Fruit fly (Drosophila melanogaster): ENCODE results near the gene Zaf1.

The Zaf1 gene

DNA sequence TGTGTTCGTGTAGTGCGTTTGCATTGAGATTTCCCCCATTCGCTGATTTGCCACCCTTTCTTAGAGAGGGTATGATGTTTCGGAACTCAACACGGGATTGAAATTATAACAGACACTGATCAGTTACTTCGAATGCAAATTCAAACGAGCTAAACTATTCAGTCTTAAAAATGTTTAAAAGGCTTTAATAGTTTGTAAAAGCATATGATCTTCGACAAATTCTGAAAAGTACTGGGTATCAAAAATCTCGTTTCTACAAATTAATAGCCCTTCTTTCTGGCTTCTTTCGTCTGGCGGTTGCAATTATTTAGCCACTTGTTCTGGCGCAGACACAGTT is 43.2 kb downstream of the Zaf1 start:
- TF ChIP-seq CG8119 (GFP tag; IDR thresholded peaks at IDR 0.05) (peak; percentile 92), CG8319 (GFP tag; optimal IDR thresholded peaks at IDR 0.05) (peak; percentile 64), Sox15 (GFP tag; optimal IDR thresholded peaks at IDR 0.05) (peak; percentile 19), CG7368 (GFP tag; optimal IDR thresholded peaks at IDR 0.05) (peak; percentile 81), Eip75B (GFP tag; optimal IDR thresholded peaks at IDR 0.05) (peak; percentile 88), CG6792 (GFP tag; optimal IDR thresholded peaks at IDR 0.05) (peak; percentile 71), CG16779 (tag; optimal IDR thresholded peaks at IDR 0.05) (no peak), CG11294 (GFP tag; IDR thresholded peaks at IDR 0.05) (peak; percentile 88), CG10669 (GFP tag; optimal IDR thresholded peaks at IDR 0.05) (peak; percentile 88), spab (GFP tag; optimal IDR thresholded peaks at IDR 0.05) (peak; percentile 79), pdm3 (GFP tag; optimal IDR thresholded peaks at IDR 0.05) (no peak), fd85E (GFP tag; optimal IDR thresholded peaks at IDR 0.05) (no peak), CG11902 (GFP tag; optimal IDR thresholded peaks at IDR 0.05) (peak; percentile 1), eg (GFP tag; IDR thresholded peaks at IDR 0.05) (peak; percentile 96), Lpt (GFP tag; optimal IDR thresholded peaks at IDR 0.05) (peak; percentile 89), CG15336 (GFP tag; IDR thresholded peaks at IDR 0.05) (peak; percentile 96), Ets96B (tag; optimal IDR thresholded peaks at IDR 0.05) (peak; percentile 85), salr (GFP tag; optimal IDR thresholded peaks at IDR 0.05) (peak; percentile 77 to 86), CG32006 (GFP tag; optimal IDR thresholded peaks at IDR 0.05) (peak; percentile 92), ss (GFP tag; optimal IDR thresholded peaks at IDR 0.05) (peak in 1 of 2 experiments; percentile 73), CG1621 (tag; optimal IDR thresholded peaks at IDR 0.05) (peak; percentile 86), topi (GFP tag; optimal IDR thresholded peaks at IDR 0.05) (no peak), CG31627 (GFP tag; optimal IDR thresholded peaks at IDR 0.05) (peak; percentile 19), Blimp-1 (GFP tag; optimal IDR thresholded peaks at IDR 0.05) (no peak), lz (GFP tag; optimal IDR thresholded peaks at IDR 0.05) (no peak), acj6 (GFP tag; optimal IDR thresholded peaks at IDR 0.05) (no peak), cyc (GFP tag; optimal IDR thresholded peaks at IDR 0.05) (peak; percentile 36), CG3919 (GFP tag; optimal IDR thresholded peaks at IDR 0.05) (peak; percentile 90), OdsH (GFP tag; optimal IDR thresholded peaks at IDR 0.05) (no peak), Hr39 (GFP tag; optimal IDR thresholded peaks at IDR 0.05) (no peak), CG9139 (GFP tag; optimal IDR thresholded peaks at IDR 0.05) (peak; percentile 50), CG6276 (GFP tag; optimal IDR thresholded peaks at IDR 0.05) (no peak), Hr4 (GFP tag; optimal IDR thresholded peaks at IDR 0.05) (no peak), Sox14 (GFP tag; optimal IDR thresholded peaks at IDR 0.05) (peak; percentile 83), Gug (GFP tag; IDR thresholded peaks at IDR 0.05) (peak; percentile 88), Met (GFP tag; optimal IDR thresholded peaks at IDR 0.05) (no peak), CG34406 (GFP tag; optimal IDR thresholded peaks at IDR 0.05) (no peak), fkh (GFP tag; optimal IDR thresholded peaks at IDR 0.05) (no peak), achi (GFP tag; optimal IDR thresholded peaks at IDR 0.05) (no peak), dac (GFP tag; optimal IDR thresholded peaks at IDR 0.05) (peak; percentile 79), esn (GFP tag; optimal IDR thresholded peaks at IDR 0.05) (no peak), Eip93F (GFP tag; optimal IDR thresholded peaks at IDR 0.05) (no peak), Smox (GFP tag; optimal IDR thresholded peaks at IDR 0.05) (no peak), net (GFP tag; optimal IDR thresholded peaks at IDR 0.05) (peak; percentile 90), Ets21C (GFP tag; optimal IDR thresholded peaks at IDR 0.05) (no peak), CG4318 (GFP tag; optimal IDR thresholded peaks at IDR 0.05) (no peak), CG6163 (GFP tag; IDR thresholded peaks at IDR 0.05) (peak; percentile 93), CG6808 (GFP tag; optimal IDR thresholded peaks at IDR 0.05) (peak; percentile 77), dsx (GFP tag; optimal IDR thresholded peaks at IDR 0.05; ENCODE audit: poor library complexity, severe bottlenecking) (peak; percentile 79), CG8632 (GFP tag; optimal IDR thresholded peaks at IDR 0.05) (no peak), CG3032 (tag; optimal IDR thresholded peaks at IDR 0.05) (peak; percentile 86), Eip78C (GFP tag) (no peak), CG6854 (GFP tag; optimal IDR thresholded peaks at IDR 0.05) (no peak)
